Worm (Caenorhabditis elegans) whole organism, mixed stage, embryonic: ENCODE measurements around the gene cyp-35B2.

Experiments used
- M03D4.4 ChIP-seq: sonication (generic microtip); optimal IDR thresholded peaks from 2 replicates; lab custom pipeline; 2017; ENCODE audit warnings: mild to moderate bottlenecking, missing genetic modification characterization, missing compliant biosample characterization
- bed-3 ChIP-seq: fragments of 200-800 bp; sonication (Bioruptor generic); optimal IDR thresholded peaks from 3 replicates; lab custom pipeline; 2018; ENCODE audit warnings: mild to moderate bottlenecking, missing genetic modification characterization, moderate library complexity, missing compliant biosample characterization
- blmp-1 ChIP-seq: fragments of 150-350 bp; optimal IDR thresholded peaks from 2 replicates; lab custom pipeline; 2014; ENCODE audit warnings: missing biosample characterization, missing genetic modification characterization
- ceh-39 ChIP-seq: fragments of 150-350 bp; optimal IDR thresholded peaks from 2 replicates; lab custom pipeline; 2014; ENCODE audit warnings: missing biosample characterization, missing genetic modification characterization
- ceh-43 ChIP-seq: fragments of 200-800 bp; sonication (Bioruptor generic); optimal IDR thresholded peaks from 2 replicates; lab custom pipeline; 2018; ENCODE audit warnings: mild to moderate bottlenecking, missing genetic modification characterization, moderate library complexity, missing compliant biosample characterization
- ceh-83 ChIP-seq: fragments of 200-800 bp; sonication (Bioruptor generic); optimal IDR thresholded peaks from 2 replicates; lab custom pipeline; 2018; ENCODE audit warnings: mild to moderate bottlenecking, missing genetic modification characterization, missing compliant biosample characterization
- ces-1 ChIP-seq: fragments of 150-350 bp; optimal IDR thresholded peaks from 2 replicates; lab custom pipeline; 2014; ENCODE audit warnings: missing biosample characterization, missing genetic modification reagents, missing genetic modification characterization
- drap-1 ChIP-seq: fragments of 200-800 bp; sonication (Bioruptor generic); optimal IDR thresholded peaks from 3 replicates; lab custom pipeline; 2018; ENCODE audit warnings: mild to moderate bottlenecking, missing genetic modification characterization, missing compliant biosample characterization
- elt-1 ChIP-seq: sonication (generic microtip); optimal IDR thresholded peaks from 2 replicates; lab custom pipeline; 2017; ENCODE audit warnings: missing genetic modification characterization, mild to moderate bottlenecking, missing compliant biosample characterization, antibody characterized with exemption, moderate library complexity, borderline replicate concordance; ENCODE audit not compliant: insufficient read depth
- elt-3 ChIP-seq: fragments of 150-350 bp; optimal IDR thresholded peaks from 2 replicates; lab custom pipeline; 2014; ENCODE audit warnings: missing biosample characterization, missing genetic modification characterization
- flh-1 ChIP-seq: fragments of 200-800 bp; sonication (Bioruptor generic); optimal IDR thresholded peaks from 2 replicates; lab custom pipeline; 2018; ENCODE audit warnings: mild to moderate bottlenecking, missing genetic modification characterization, moderate library complexity, missing compliant biosample characterization
- hlh-1 ChIP-seq: fragments of 150-350 bp; optimal IDR thresholded peaks from 2 replicates; lab custom pipeline; 2014; ENCODE audit warnings: missing biosample characterization, missing genetic modification reagents, missing genetic modification characterization
- lin-13 ChIP-seq: fragments of 150-350 bp; optimal IDR thresholded peaks from 2 replicates; lab custom pipeline; 2014; ENCODE audit warnings: missing biosample characterization, missing genetic modification characterization
- lin-32 ChIP-seq: fragments of 200-800 bp; sonication (Bioruptor generic); optimal IDR thresholded peaks from 2 replicates; lab custom pipeline; 2018; ENCODE audit warnings: mild to moderate bottlenecking, missing genetic modification characterization, missing compliant biosample characterization
- lsy-2 ChIP-seq: fragments of 150-350 bp; optimal IDR thresholded peaks from 2 replicates; lab custom pipeline; 2014; ENCODE audit warnings: missing biosample characterization, missing genetic modification characterization
- mab-5 ChIP-seq: fragments of 150-350 bp; optimal IDR thresholded peaks from 2 replicates; lab custom pipeline; 2014; ENCODE audit warnings: missing biosample characterization, missing genetic modification characterization
- mep-1 ChIP-seq: fragments of 150-350 bp; optimal IDR thresholded peaks from 2 replicates; lab custom pipeline; 2017; ENCODE audit warnings: missing biosample characterization, missing genetic modification reagents, missing genetic modification characterization, inconsistent platforms
- mls-2 ChIP-seq: sonication (generic microtip); optimal IDR thresholded peaks from 2 replicates; lab custom pipeline; 2016; ENCODE audit warnings: mild to moderate bottlenecking, missing genetic modification characterization, moderate library complexity, missing compliant biosample characterization
- nhr-12 ChIP-seq: fragments of 150-350 bp; optimal IDR thresholded peaks from 2 replicates; lab custom pipeline; 2014; ENCODE audit warnings: missing biosample characterization, missing genetic modification characterization
- nhr-2 ChIP-seq: fragments of 150-350 bp; optimal IDR thresholded peaks from 2 replicates; lab custom pipeline; 2014; ENCODE audit warnings: missing biosample characterization, missing genetic modification characterization
- nhr-237 ChIP-seq: fragments of 150-350 bp; optimal IDR thresholded peaks from 2 replicates; lab custom pipeline; 2014; ENCODE audit warnings: missing biosample characterization, missing genetic modification characterization
- nhr-28 ChIP-seq: fragments of 150-350 bp; optimal IDR thresholded peaks from 2 replicates; lab custom pipeline; 2014; ENCODE audit warnings: missing biosample characterization, missing genetic modification characterization
- sem-2 ChIP-seq: fragments of 200-800 bp; sonication (Bioruptor generic); optimal IDR thresholded peaks from 2 replicates; lab custom pipeline; 2018; ENCODE audit warnings: mild to moderate bottlenecking, missing genetic modification characterization, missing compliant biosample characterization
- snpc-4 ChIP-seq: fragments of 150-350 bp; optimal IDR thresholded peaks from 2 replicates; lab custom pipeline; 2014; ENCODE audit warnings: missing biosample characterization, missing genetic modification characterization
- sptf-1 ChIP-seq: sonication (generic microtip); optimal IDR thresholded peaks from 2 replicates; lab custom pipeline; 2017; ENCODE audit warnings: mild to moderate bottlenecking, missing genetic modification characterization, moderate library complexity, missing compliant biosample characterization
- tbx-8 ChIP-seq: fragments of 200-800 bp; sonication (Bioruptor generic); optimal IDR thresholded peaks from 2 replicates; lab custom pipeline; 2018; ENCODE audit warnings: mild to moderate bottlenecking, missing genetic modification characterization, moderate library complexity, missing compliant biosample characterization
- unc-120 ChIP-seq: sonication (generic microtip); optimal IDR thresholded peaks from 2 replicates; lab custom pipeline; 2017; ENCODE audit warnings: missing genetic modification characterization, missing compliant biosample characterization; ENCODE audit not compliant: poor library complexity, severe bottlenecking
- unc-39 ChIP-seq: fragments of 150-350 bp; optimal IDR thresholded peaks from 2 replicates; lab custom pipeline; 2014; ENCODE audit warnings: missing biosample characterization, missing genetic modification characterization
- unc-62 ChIP-seq: fragments of 150-350 bp; optimal IDR thresholded peaks from 2 replicates; lab custom pipeline; 2014; ENCODE audit warnings: missing biosample characterization, missing genetic modification reagents, missing genetic modification characterization
- zip-8 ChIP-seq: fragments of 150-350 bp; optimal IDR thresholded peaks from 2 replicates; lab custom pipeline; 2014; ENCODE audit warnings: missing biosample characterization, missing genetic modification characterization
- ztf-11 ChIP-seq: fragments of 150-350 bp; optimal IDR thresholded peaks from 2 replicates; lab custom pipeline; 2014; ENCODE audit warnings: missing biosample characterization, missing genetic modification characterization

The cyp-35B2 gene

DNA sequence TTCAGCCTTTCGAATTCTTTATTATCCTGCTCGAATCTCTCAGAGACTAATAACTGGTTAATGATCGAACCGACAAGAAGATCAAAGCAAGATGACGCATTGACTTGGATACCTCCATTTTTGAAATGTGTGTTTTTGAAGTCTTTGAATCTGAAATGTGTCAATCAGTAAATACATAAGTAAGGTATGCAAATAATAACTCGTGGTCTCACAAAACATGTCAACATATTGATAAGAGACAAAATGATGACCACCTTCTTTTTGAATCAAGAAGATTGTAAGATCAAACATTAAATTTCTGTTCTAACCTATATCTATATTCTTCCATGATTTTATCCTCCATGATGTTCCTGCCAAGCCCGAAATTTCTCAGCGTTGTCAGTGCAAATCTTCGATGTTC, 27.7 kb downstream of the cyp-35B2 start:
- TF ChIP-seq mab-5 (tag; lab: Kevin White, UChicago) (no peak), ceh-43 (no peak)

ce11 chrV:3970410-3970809, 28.4 kb downstream of the cyp-35B2 start, which contains the start of gene cyp-34A9:
Gene cyp-34A9 (minus strand): TSS chrV:3970540.
- TF ChIP-seq snpc-4 (no peak), hlh-1 (no peak), lsy-2 (tag; lab: Kevin White, UChicago) (no peak), blmp-1 (tag; lab: Kevin White, UChicago) (no peak), unc-62 (no peak), ceh-39 (tag; lab: Kevin White, UChicago) (no peak), ztf-11 (tag; lab: Kevin White, UChicago) (no peak), sptf-1 (tag; lab: Kevin White, UChicago) (no peak), elt-1 (no peak), ceh-83 (GFP tag; lab: Kevin White, UChicago) (no peak), mep-1 (tag; lab: Kevin White, UChicago) (no peak), unc-39 (tag; lab: Kevin White, UChicago) (no peak), unc-120 (tag; lab: Kevin White, UChicago) (no peak)
- TF ChIP-seq, all 35 proteins: peak for 0

- no peak for TF ChIP-seq lin-32 (GFP tag; lab: Kevin White, UChicago)
- no peak for TF ChIP-seq sptf-1 (tag; lab: Kevin White, UChicago)
- no peak for TF ChIP-seq ceh-83 (GFP tag; lab: Kevin White, UChicago)
- no peak for TF ChIP-seq ces-1 (GFP tag; lab: Kevin White, UChicago)
- TF ChIP-seq mls-2 (tag; lab: Kevin White, UChicago), result no peak
- no peak for TF ChIP-seq ztf-11 (tag; lab: Kevin White, UChicago)
- no peak for TF ChIP-seq nhr-2 (tag; lab: Kevin White, UChicago)
- no peak for TF ChIP-seq M03D4.4
- no peak for TF ChIP-seq drap-1 (GFP tag; lab: Kevin White, UChicago)
- no peak for TF ChIP-seq nhr-237 (tag; lab: Kevin White, UChicago)
Observed at ce11 chrV:3972846-3973245, 30.9 kb downstream of the cyp-35B2 start, which contains the start of gene cyp-34A10. Gene cyp-34A10 (minus strand): TSS chrV:3972991.

DNA sequence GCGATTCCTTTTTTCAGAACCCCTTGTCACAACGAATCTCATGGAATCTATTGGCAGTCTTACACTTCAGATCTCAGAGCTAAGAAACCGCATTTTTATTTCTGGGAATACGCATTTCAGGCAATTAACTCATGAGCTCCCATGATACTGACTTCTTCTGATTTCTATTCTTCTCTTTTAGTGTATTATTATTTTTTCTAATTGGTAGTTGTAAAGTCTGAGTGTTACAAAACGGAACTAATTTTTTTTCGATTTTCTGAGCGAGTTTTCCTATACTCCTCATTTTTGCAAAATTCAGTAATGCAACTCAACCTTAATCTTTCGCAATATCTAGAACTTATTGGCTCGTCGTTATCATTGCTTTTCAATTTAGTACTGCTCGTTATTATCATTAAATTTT, 32.4 kb downstream of the cyp-35B2 start, which contains the start of gene str-82:
Gene str-82 (plus strand): TSS at position 301 of the 400 bp plus-strand sequence.
- TF ChIP-seq lin-13 (no peak), sptf-1 (tag; lab: Kevin White, UChicago) (no peak), lin-32 (GFP tag; lab: Kevin White, UChicago) (no peak), sem-2 (no peak), M03D4.4 (no peak), nhr-12 (tag; lab: Kevin White, UChicago) (no peak), ceh-83 (GFP tag; lab: Kevin White, UChicago) (no peak), mls-2 (tag; lab: Kevin White, UChicago) (no peak), flh-1 (GFP tag; lab: Kevin White, UChicago) (no peak), tbx-8 (no peak), zip-8 (no peak), ceh-39 (tag; lab: Kevin White, UChicago) (no peak), elt-3 (no peak), mab-5 (tag; lab: Kevin White, UChicago) (no peak), unc-39 (tag; lab: Kevin White, UChicago) (no peak), unc-120 (tag; lab: Kevin White, UChicago) (no peak), lsy-2 (tag; lab: Kevin White, UChicago) (no peak)

DNA sequence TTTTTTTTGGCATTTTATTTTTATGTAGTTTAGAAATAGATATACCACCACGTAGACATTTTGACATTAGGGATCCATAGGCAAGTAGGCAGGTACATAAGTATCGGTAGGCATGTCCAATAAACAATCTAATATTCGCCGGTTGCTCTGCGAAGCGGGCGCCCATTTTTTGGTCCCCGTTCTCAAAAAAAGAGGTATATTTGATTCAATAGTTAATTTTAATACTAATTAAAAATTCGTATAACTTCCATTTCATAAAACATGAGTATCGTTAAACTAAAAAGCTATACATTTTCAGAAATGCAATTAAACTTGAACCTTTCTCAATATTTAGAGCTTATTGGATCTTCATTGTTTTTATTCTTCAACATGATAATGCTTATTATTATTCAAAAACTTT, 35.0 kb downstream of the cyp-35B2 start, which contains the start of gene str-83:
Gene str-83 (plus strand): TSS at position 301 of the 400 bp plus-strand sequence.
- no peak for TF ChIP-seq lsy-2 (tag; lab: Kevin White, UChicago)
- no peak for TF ChIP-seq bed-3 (GFP tag; lab: Kevin White, UChicago)
- no peak for TF ChIP-seq elt-3
- TF ChIP-seq nhr-2 (tag; lab: Kevin White, UChicago), result no peak
- no peak for TF ChIP-seq nhr-12 (tag; lab: Kevin White, UChicago)
- TF ChIP-seq unc-62, result no peak
- TF ChIP-seq zip-8, result no peak
- TF ChIP-seq nhr-28 (tag; lab: Kevin White, UChicago), result no peak
- TF ChIP-seq ceh-39 (tag; lab: Kevin White, UChicago), result no peak
- no peak for TF ChIP-seq lin-32 (GFP tag; lab: Kevin White, UChicago)
- TF ChIP-seq M03D4.4, result no peak
- no peak for TF ChIP-seq blmp-1 (tag; lab: Kevin White, UChicago)
- no peak for TF ChIP-seq hlh-1
- TF ChIP-seq tbx-8, result no peak
